Fruit fly (Drosophila melanogaster) whole organism, embryonic: ENCODE results near the gene Txl.

Source experiments
- Blimp-1 ChIP-seq: fragments of 200-800 bp; sonication (Bioruptor generic); optimal IDR thresholded peaks from 3 replicates; lab custom pipeline; 2018; ENCODE audit warnings: missing biosample characterization, missing genetic modification characterization, mild to moderate bottlenecking, moderate library complexity, missing genetic modification reagents
- CG10147 ChIP-seq: fragments of 200-800 bp; sonication (Bioruptor generic); optimal IDR thresholded peaks from 2 replicates; lab custom pipeline; 2019; ENCODE audit warnings: missing biosample characterization, mild to moderate bottlenecking, missing genetic modification characterization, moderate library complexity
- CG10366 ChIP-seq: fragments of 200-800 bp; sonication (Bioruptor generic); IDR thresholded peaks from 2 replicates; pipeline ENCODE4 v1.3.6; 2022; ENCODE audit warnings: missing biosample characterization, missing genetic modification characterization
- CG10565 ChIP-seq: fragments of 200-800 bp; sonication (Bioruptor generic); optimal IDR thresholded peaks from 3 replicates; lab custom pipeline; 2016; ENCODE audit warnings: missing biosample characterization, mild to moderate bottlenecking, missing genetic modification characterization
- CG13287 ChIP-seq: fragments of 200-800 bp; sonication (Bioruptor generic); IDR thresholded peaks from 2 replicates; pipeline ENCODE4 v1.3.6; 2022; ENCODE audit warnings: missing biosample characterization, missing genetic modification characterization; ENCODE audit not compliant: partially characterized antibody
- CG13424 ChIP-seq: fragments of 200-800 bp; sonication (Bioruptor generic); optimal IDR thresholded peaks from 2 replicates; lab custom pipeline; 2019; ENCODE audit warnings: missing biosample characterization, mild to moderate bottlenecking, missing genetic modification characterization, moderate library complexity
- CG14050 ChIP-seq: fragments of 200-800 bp; sonication (Bioruptor generic); IDR thresholded peaks from 3 replicates; pipeline ENCODE4 v1.3.6; 2022; ENCODE audit warnings: missing biosample characterization, missing genetic modification characterization
- CG14710 ChIP-seq: fragments of 200-800 bp; sonication (Bioruptor generic); optimal IDR thresholded peaks from 3 replicates; lab custom pipeline; 2019; ENCODE audit warnings: missing biosample characterization, mild to moderate bottlenecking, missing genetic modification characterization, moderate library complexity
- CG17186 ChIP-seq: fragments of 200-800 bp; sonication (Bioruptor generic); optimal IDR thresholded peaks from 3 replicates; lab custom pipeline; 2017; ENCODE audit warnings: missing biosample characterization, missing genetic modification reagents, missing genetic modification characterization
- CG17361 ChIP-seq: fragments of 200-800 bp; sonication (Bioruptor generic); IDR thresholded peaks from 3 replicates; pipeline ENCODE4 v1.3.6; 2022; ENCODE audit warnings: missing biosample characterization, missing genetic modification characterization
- CG17385 ChIP-seq: fragments of 200-800 bp; sonication (Bioruptor generic); optimal IDR thresholded peaks from 3 replicates; lab custom pipeline; 2018; ENCODE audit warnings: missing biosample characterization, mild to moderate bottlenecking, missing genetic modification characterization
- CG17568 ChIP-seq: fragments of 200-800 bp; sonication (Bioruptor generic); optimal IDR thresholded peaks from 2 replicates; lab custom pipeline; 2018; ENCODE audit warnings: missing biosample characterization, mild to moderate bottlenecking, missing genetic modification characterization, moderate library complexity
- CG31224 ChIP-seq: fragments of 200-800 bp; sonication (Bioruptor generic); IDR thresholded peaks from 2 replicates; pipeline ENCODE4 v1.3.6; 2022; ENCODE audit warnings: missing biosample characterization, missing genetic modification characterization
- CG32772 ChIP-seq: fragments of 200-800 bp; sonication (Bioruptor generic); IDR thresholded peaks from 2 replicates; pipeline ENCODE4 v1.3.6; 2022; ENCODE audit warnings: missing biosample characterization, missing genetic modification characterization
- CG3407 ChIP-seq: fragments of 200-800 bp; sonication (Bioruptor generic); optimal IDR thresholded peaks from 2 replicates; lab custom pipeline; 2018; ENCODE audit warnings: missing biosample characterization, mild to moderate bottlenecking, missing genetic modification characterization
- CG42726 ChIP-seq: fragments of 200-800 bp; sonication (Bioruptor generic); IDR thresholded peaks from 2 replicates; pipeline ENCODE4 v1.3.6; 2022; ENCODE audit warnings: missing biosample characterization, missing genetic modification characterization; ENCODE audit not compliant: partially characterized antibody
- CG6765 ChIP-seq: fragments of 200-800 bp; sonication (Bioruptor generic); optimal IDR thresholded peaks from 3 replicates; lab custom pipeline; 2017; ENCODE audit warnings: missing biosample characterization, mild to moderate bottlenecking, missing genetic modification characterization
- CG7271 ChIP-seq: fragments of 200-800 bp; sonication (Bioruptor generic); optimal IDR thresholded peaks from 2 replicates; lab custom pipeline; 2018; ENCODE audit warnings: missing biosample characterization, mild to moderate bottlenecking, missing genetic modification characterization, moderate library complexity
- CG9797 ChIP-seq: fragments of 200-800 bp; sonication (Bioruptor generic); optimal IDR thresholded peaks from 3 replicates; lab custom pipeline; 2018; ENCODE audit warnings: missing biosample characterization, mild to moderate bottlenecking, missing genetic modification characterization
- CHES-1-like ChIP-seq: fragments of 200-800 bp; sonication (Bioruptor generic); optimal IDR thresholded peaks from 2 replicates; lab custom pipeline; 2016; ENCODE audit warnings: missing biosample characterization, missing genetic modification characterization
- CTCF ChIP-seq: fragments of 200-800 bp; sonication (Bioruptor generic); optimal IDR thresholded peaks from 2 replicates; lab custom pipeline; 2017; ENCODE audit warnings: missing biosample characterization, mild to moderate bottlenecking, missing genetic modification characterization, moderate library complexity
- Dek ChIP-seq: fragments of 200-800 bp; sonication (Bioruptor generic); optimal IDR thresholded peaks from 3 replicates; lab custom pipeline; 2019; ENCODE audit warnings: missing biosample characterization, mild to moderate bottlenecking, missing genetic modification characterization, moderate library complexity
- Dip2 ChIP-seq: fragments of 200-800 bp; sonication (Bioruptor generic); IDR thresholded peaks from 2 replicates; pipeline ENCODE4 v1.3.6; 2022; ENCODE audit warnings: missing biosample characterization, missing genetic modification characterization
- ERR ChIP-seq: fragments of 200-800 bp; sonication (Bioruptor generic); optimal IDR thresholded peaks from 2 replicates; lab custom pipeline; 2016; ENCODE audit warnings: missing biosample characterization, missing genetic modification characterization
- Ets97D ChIP-seq: fragments of 200-800 bp; sonication (Bioruptor generic); optimal IDR thresholded peaks from 3 replicates; lab custom pipeline; 2016; ENCODE audit warnings: missing biosample characterization, missing genetic modification characterization
- GATAe ChIP-seq: fragments of 200-800 bp; sonication (Bioruptor generic); conservative IDR thresholded peaks from 2 replicates; pipeline ENCODE4 v1.3.6; 2022; ENCODE audit warnings: missing biosample characterization, missing genetic modification characterization
- HHEX ChIP-seq: fragments of 200-800 bp; sonication (Bioruptor generic); optimal IDR thresholded peaks from 3 replicates; lab custom pipeline; 2017; ENCODE audit warnings: missing biosample characterization, mild to moderate bottlenecking, missing genetic modification characterization, missing genetic modification reagents
- Hey ChIP-seq: fragments of 200-800 bp; sonication (Bioruptor generic); optimal IDR thresholded peaks from 3 replicates; lab custom pipeline; 2018; ENCODE audit warnings: missing biosample characterization, mild to moderate bottlenecking, missing genetic modification characterization
- Hr51 ChIP-seq, 2 experiments: fragments of 200-800 bp; sonication (Bioruptor generic); optimal IDR thresholded peaks; 2 replicates in 1 of 2; 3 replicates in 1 of 2; lab custom pipeline; 2016 to 2018; ENCODE audit warnings: missing biosample characterization in 2 of 2, missing genetic modification characterization in 2 of 2, mild to moderate bottlenecking in 1 of 2, moderate library complexity in 1 of 2
- MESR4 ChIP-seq: fragments of 200-800 bp; sonication (Bioruptor generic); optimal IDR thresholded peaks from 2 replicates; lab custom pipeline; 2018; ENCODE audit warnings: missing biosample characterization, mild to moderate bottlenecking, missing genetic modification characterization, moderate library complexity
- NC2β ChIP-seq: fragments of 200-800 bp; sonication (Bioruptor generic); optimal IDR thresholded peaks from 2 replicates; lab custom pipeline; 2016; ENCODE audit warnings: missing biosample characterization, missing genetic modification characterization
- NFAT ChIP-seq: fragments of 200-800 bp; sonication (Bioruptor generic); IDR thresholded peaks from 2 replicates; pipeline ENCODE4 v1.3.6; 2022; ENCODE audit warnings: missing biosample characterization, missing genetic modification characterization
- ab ChIP-seq: fragments of 200-800 bp; sonication (Bioruptor generic); optimal IDR thresholded peaks from 2 replicates; lab custom pipeline; 2016; ENCODE audit warnings: missing biosample characterization, missing genetic modification characterization
- bcd ChIP-seq: fragments of 200-800 bp; sonication (Bioruptor generic); optimal IDR thresholded peaks from 2 replicates; lab custom pipeline; 2017; ENCODE audit warnings: missing biosample characterization, mild to moderate bottlenecking, missing genetic modification characterization
- bowl ChIP-seq: fragments of 200-800 bp; sonication (Bioruptor generic); IDR thresholded peaks from 2 replicates; pipeline ENCODE4 v1.3.6; 2022; ENCODE audit warnings: missing biosample characterization, missing genetic modification characterization
- chif ChIP-seq, 2 experiments: fragments of 200-800 bp; sonication (Bioruptor generic); optimal IDR thresholded peaks; 3 replicates each; lab custom pipeline; 2016; ENCODE audit warnings: missing biosample characterization in 2 of 2, missing genetic modification characterization in 2 of 2
- eve ChIP-seq, 2 experiments: fragments of >200 bp; optimal IDR thresholded peaks; 2 replicates each; lab custom pipeline; 2017; ENCODE audit warnings: missing biosample characterization in 2 of 2, missing genetic modification characterization in 2 of 2
- eyg ChIP-seq: fragments of 200-800 bp; sonication (Bioruptor generic); optimal IDR thresholded peaks from 3 replicates; lab custom pipeline; 2016; ENCODE audit warnings: missing biosample characterization, missing genetic modification characterization
- gem ChIP-seq: fragments of 200-800 bp; sonication (Bioruptor generic); optimal IDR thresholded peaks from 2 replicates; lab custom pipeline; 2019; ENCODE audit warnings: missing biosample characterization, mild to moderate bottlenecking, missing genetic modification characterization, moderate library complexity
- gsb-n ChIP-seq: fragments of 200-800 bp; sonication (Bioruptor generic); optimal IDR thresholded peaks from 3 replicates; lab custom pipeline; 2018; ENCODE audit warnings: missing biosample characterization, mild to moderate bottlenecking, missing genetic modification characterization
- hb ChIP-seq: fragments of 200-800 bp; sonication (Bioruptor generic); IDR thresholded peaks from 3 replicates; pipeline ENCODE4 v1.3.6; 2022; ENCODE audit warnings: missing biosample characterization, missing genetic modification characterization; ENCODE audit not compliant: partially characterized antibody
- ind ChIP-seq: fragments of 200-800 bp; sonication (Bioruptor generic); optimal IDR thresholded peaks from 3 replicates; lab custom pipeline; 2016; ENCODE audit warnings: missing biosample characterization, missing genetic modification characterization
- lbe ChIP-seq: fragments of 200-800 bp; sonication (Bioruptor generic); optimal IDR thresholded peaks from 2 replicates; lab custom pipeline; 2016; ENCODE audit warnings: missing biosample characterization, mild to moderate bottlenecking, missing genetic modification characterization
- nerfin-1 ChIP-seq: fragments of 200-800 bp; sonication (Bioruptor generic); optimal IDR thresholded peaks from 3 replicates; lab custom pipeline; 2019; ENCODE audit warnings: missing biosample characterization, mild to moderate bottlenecking, missing genetic modification characterization, moderate library complexity
- peb ChIP-seq: fragments of 200-800 bp; sonication (Bioruptor generic); IDR thresholded peaks from 2 replicates; pipeline ENCODE4 v1.3.6; 2022; ENCODE audit warnings: missing biosample characterization, missing genetic modification characterization
- pfk ChIP-seq: fragments of 200-800 bp; sonication (Bioruptor generic); optimal IDR thresholded peaks from 2 replicates; lab custom pipeline; 2018; ENCODE audit warnings: missing biosample characterization, mild to moderate bottlenecking, missing genetic modification characterization, moderate library complexity
- phol ChIP-seq: fragments of 200-800 bp; sonication (Bioruptor generic); optimal IDR thresholded peaks from 3 replicates; lab custom pipeline; 2018; ENCODE audit warnings: missing biosample characterization, mild to moderate bottlenecking, missing genetic modification characterization, moderate library complexity
- scrt ChIP-seq: fragments of 200-800 bp; sonication (Bioruptor generic); optimal IDR thresholded peaks from 2 replicates; lab custom pipeline; 2018; ENCODE audit warnings: missing biosample characterization, mild to moderate bottlenecking, missing genetic modification characterization, moderate library complexity
- sim ChIP-seq: fragments of 200-800 bp; sonication (Bioruptor generic); IDR thresholded peaks from 2 replicates; pipeline ENCODE4 v1.3.6; 2022; ENCODE audit warnings: missing biosample characterization, missing genetic modification characterization
- unpg ChIP-seq: fragments of 200-800 bp; sonication (Bioruptor generic); optimal IDR thresholded peaks from 3 replicates; lab custom pipeline; 2018; ENCODE audit warnings: missing biosample characterization, mild to moderate bottlenecking, missing genetic modification characterization, moderate library complexity
- zen ChIP-seq: fragments of 200-800 bp; sonication (Bioruptor generic); optimal IDR thresholded peaks from 3 replicates; lab custom pipeline; 2018; ENCODE audit warnings: missing biosample characterization, mild to moderate bottlenecking, missing genetic modification characterization, moderate library complexity
- zfh1 ChIP-seq: fragments of 200-800 bp; sonication (Bioruptor generic); IDR thresholded peaks from 3 replicates; pipeline ENCODE4 v1.3.6; 2022; ENCODE audit warnings: missing biosample characterization, missing genetic modification characterization

Gene Txl

DNA sequence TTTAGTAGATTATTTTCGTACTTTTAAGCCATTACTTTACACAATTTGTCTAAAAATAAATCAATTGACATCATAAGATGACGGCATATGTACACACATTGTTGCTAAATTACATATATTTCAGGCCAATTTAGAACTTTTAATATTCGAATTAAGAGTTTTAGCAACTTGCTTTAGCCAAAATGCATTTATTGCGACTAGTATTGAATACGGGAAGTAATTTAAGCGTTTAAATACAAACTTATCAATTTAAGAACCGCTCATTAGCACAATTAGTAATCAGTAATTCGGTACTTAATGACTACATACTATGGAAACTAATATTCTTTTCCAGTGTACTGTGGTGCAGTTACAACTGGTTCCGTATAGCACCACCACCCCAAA, 43.5 kb downstream of the Txl start (continued):
- TF ChIP-seq Ets97D (GFP tag; lab: Kevin White, UChicago) = no peak
- TF ChIP-seq MESR4 (GFP tag; lab: Kevin White, UChicago) = no peak
- TF ChIP-seq NC2β = no peak
- no peak for TF ChIP-seq CG13287 (GFP tag; lab: Robert Waterston, UW)
- TF ChIP-seq CG17361 = peak; percentile 79; the same call in 2 of the 3 replicates
- no peak for TF ChIP-seq CG31224 (GFP tag; lab: Robert Waterston, UW)
- TF ChIP-seq eve (GFP tag; optimal IDR thresholded peaks at IDR 0.05; lab: Kevin White, UChicago) = no peak
- no peak for TF ChIP-seq lbe (GFP tag; lab: Kevin White, UChicago)
- TF ChIP-seq ERR (GFP tag; lab: Kevin White, UChicago) = no peak
- no peak for TF ChIP-seq zen (tag; lab: Kevin White, UChicago)
- no peak for TF ChIP-seq CHES-1-like (GFP tag; lab: Kevin White, UChicago)
- TF ChIP-seq ind (GFP tag; lab: Kevin White, UChicago) = no peak
- TF ChIP-seq CG9797 (GFP tag; lab: Kevin White, UChicago) = no peak
- TF ChIP-seq CG32772 (GFP tag; lab: Robert Waterston, UW) = no peak
- TF ChIP-seq CG7271 (tag; lab: Kevin White, UChicago) = no peak
- TF ChIP-seq scrt = no peak
- no peak for TF ChIP-seq CG10565
- TF ChIP-seq NFAT = no peak
- TF ChIP-seq CG6765 = no peak
- no peak for TF ChIP-seq CG17186 (GFP tag; lab: Kevin White, UChicago)
- TF ChIP-seq CTCF (GFP tag; lab: Kevin White, UChicago) = no peak
- peak; percentile 17 for TF ChIP-seq bcd (GFP tag; lab: Kevin White, UChicago)
- TF ChIP-seq phol (tag; lab: Kevin White, UChicago) = peak; percentile 36
- TF ChIP-seq Dip2 (GFP tag; lab: Robert Waterston, UW) = no peak
- no peak for TF ChIP-seq nerfin-1 (tag; lab: Kevin White, UChicago)
- TF ChIP-seq Hey (tag; lab: Kevin White, UChicago) = no peak
- no peak for TF ChIP-seq eyg
- no peak for TF ChIP-seq CG10147
- no peak for TF ChIP-seq sim (GFP tag; lab: Robert Waterston, UW)
- no peak for TF ChIP-seq CG10366
- TF ChIP-seq gsb-n (tag; lab: Kevin White, UChicago) = no peak
- TF ChIP-seq Dek (tag; lab: Kevin White, UChicago) = no peak
- no peak for TF ChIP-seq unpg (GFP tag; lab: Kevin White, UChicago)
- TF ChIP-seq bowl (GFP tag; lab: Robert Waterston, UW) = no peak
- TF ChIP-seq hb (GFP tag; lab: Robert Waterston, UW) = no peak
- TF ChIP-seq GATAe = no peak
- no peak for TF ChIP-seq HHEX (GFP tag; lab: Kevin White, UChicago)
- TF ChIP-seq CG13424 (tag; lab: Kevin White, UChicago) = peak; percentile 24
- no peak for TF ChIP-seq CG14050
- no peak for TF ChIP-seq pfk (GFP tag; lab: Kevin White, UChicago)
- no peak for TF ChIP-seq ab
- TF ChIP-seq CG42726 (GFP tag; lab: Robert Waterston, UW) = no peak
- no peak for TF ChIP-seq Blimp-1 (GFP tag; lab: Kevin White, UChicago)
- TF ChIP-seq gem (tag; lab: Kevin White, UChicago) = peak; percentile 71
- TF ChIP-seq CG17568 = no peak
- TF ChIP-seq Hr51 (GFP tag; optimal IDR thresholded peaks at IDR 0.05; lab: Kevin White, UChicago) = peak in 1 of 2 experiments; percentile 48
- TF ChIP-seq peb (GFP tag; lab: Robert Waterston, UW) = no peak
- TF ChIP-seq chif (GFP tag; optimal IDR thresholded peaks at IDR 0.05; lab: Kevin White, UChicago) = no peak
- TF ChIP-seq CG14710 (tag; lab: Kevin White, UChicago) = peak; percentile 38
- TF ChIP-seq CG17385 (GFP tag; lab: Kevin White, UChicago) = no peak
- TF ChIP-seq zfh1 (GFP tag; lab: Robert Waterston, UW) = no peak
- TF ChIP-seq CG3407 (GFP tag; lab: Kevin White, UChicago) = no peak
